Fruit fly (Drosophila melanogaster) whole organism, embryonic: ENCODE results near the gene CG43815.

ENCODE experiments used
- CG12299 ChIP-seq: fragments of 200-800 bp; sonication (Bioruptor generic); optimal IDR thresholded peaks from 2 replicates; lab custom pipeline; 2018; ENCODE audit warnings: missing biosample characterization, mild to moderate bottlenecking, missing genetic modification characterization
- CG1233 ChIP-seq: fragments of 200-800 bp; sonication (Bioruptor generic); optimal IDR thresholded peaks from 4 replicates; lab custom pipeline; 2018; ENCODE audit warnings: missing biosample characterization, mild to moderate bottlenecking, missing genetic modification characterization
- CG12391 ChIP-seq: fragments of 200-800 bp; sonication (Bioruptor generic); optimal IDR thresholded peaks from 3 replicates; lab custom pipeline; 2018; ENCODE audit warnings: missing biosample characterization, mild to moderate bottlenecking, missing genetic modification characterization, moderate library complexity
- CG13123 ChIP-seq: fragments of 200-800 bp; sonication (Bioruptor generic); optimal IDR thresholded peaks from 2 replicates; lab custom pipeline; 2016; ENCODE audit warnings: missing biosample characterization, missing genetic modification characterization
- CG13296 ChIP-seq: fragments of 200-800 bp; sonication (Bioruptor generic); optimal IDR thresholded peaks from 3 replicates; lab custom pipeline; 2018; ENCODE audit warnings: missing biosample characterization, mild to moderate bottlenecking, missing genetic modification characterization
- CG13424 ChIP-seq: fragments of 200-800 bp; sonication (Bioruptor generic); optimal IDR thresholded peaks from 2 replicates; lab custom pipeline; 2019; ENCODE audit warnings: missing biosample characterization, mild to moderate bottlenecking, missing genetic modification characterization, moderate library complexity
- CG13775 ChIP-seq: fragments of 200-800 bp; sonication (Bioruptor generic); optimal IDR thresholded peaks from 3 replicates; lab custom pipeline; 2017; ENCODE audit warnings: missing biosample characterization, mild to moderate bottlenecking, missing genetic modification characterization
- CG14710 ChIP-seq: fragments of 200-800 bp; sonication (Bioruptor generic); optimal IDR thresholded peaks from 3 replicates; lab custom pipeline; 2019; ENCODE audit warnings: missing biosample characterization, mild to moderate bottlenecking, missing genetic modification characterization, moderate library complexity
- CG15269 ChIP-seq: fragments of 200-800 bp; sonication (Bioruptor generic); optimal IDR thresholded peaks from 2 replicates; lab custom pipeline; 2018; ENCODE audit warnings: missing biosample characterization, mild to moderate bottlenecking, missing genetic modification characterization, moderate library complexity
- CG15479 ChIP-seq: fragments of 200-800 bp; sonication (Bioruptor generic); optimal IDR thresholded peaks from 3 replicates; lab custom pipeline; 2019; ENCODE audit warnings: missing biosample characterization, mild to moderate bottlenecking, missing genetic modification characterization, moderate library complexity
- CG17385 ChIP-seq: fragments of 200-800 bp; sonication (Bioruptor generic); optimal IDR thresholded peaks from 3 replicates; lab custom pipeline; 2018; ENCODE audit warnings: missing biosample characterization, mild to moderate bottlenecking, missing genetic modification characterization
- CG17802 ChIP-seq: fragments of 200-800 bp; sonication (Bioruptor generic); optimal IDR thresholded peaks from 2 replicates; lab custom pipeline; 2018; ENCODE audit warnings: missing biosample characterization, mild to moderate bottlenecking, missing genetic modification characterization, moderate library complexity
- CG18599 ChIP-seq: fragments of 200-800 bp; sonication (Bioruptor generic); optimal IDR thresholded peaks from 3 replicates; lab custom pipeline; 2017; ENCODE audit warnings: missing biosample characterization, missing genetic modification characterization, mild to moderate bottlenecking, moderate library complexity, missing genetic modification reagents
- CG31441 ChIP-seq: fragments of 200-800 bp; sonication (Bioruptor generic); IDR thresholded peaks from 2 replicates; pipeline ENCODE4 v1.3.6; 2022; ENCODE audit warnings: missing biosample characterization, missing genetic modification characterization
- CG32767 ChIP-seq: fragments of 200-800 bp; sonication (Bioruptor generic); IDR thresholded peaks from 2 replicates; pipeline ENCODE4 v1.3.6; 2022; ENCODE audit warnings: missing biosample characterization, missing genetic modification characterization
- CG33213 ChIP-seq: fragments of 200-800 bp; sonication (Bioruptor generic); optimal IDR thresholded peaks from 3 replicates; lab custom pipeline; 2016; ENCODE audit warnings: missing biosample characterization, missing genetic modification characterization
- CG3838 ChIP-seq: fragments of 200-800 bp; sonication (Bioruptor generic); optimal IDR thresholded peaks from 3 replicates; lab custom pipeline; 2016; ENCODE audit warnings: missing biosample characterization, missing genetic modification characterization
- CG3847 ChIP-seq: fragments of 200-800 bp; sonication (Bioruptor generic); IDR thresholded peaks from 2 replicates; pipeline ENCODE4 v1.3.6; 2022; ENCODE audit warnings: missing biosample characterization, missing genetic modification characterization
- CG4282 ChIP-seq: fragments of 200-800 bp; sonication (Bioruptor generic); optimal IDR thresholded peaks from 2 replicates; lab custom pipeline; 2016; ENCODE audit warnings: missing biosample characterization, missing genetic modification characterization
- CG4617 ChIP-seq: fragments of 200-800 bp; sonication (Bioruptor generic); optimal IDR thresholded peaks from 3 replicates; lab custom pipeline; 2016; ENCODE audit warnings: missing biosample characterization, missing genetic modification characterization, borderline replicate concordance
- CG4820 ChIP-seq: fragments of 200-800 bp; sonication (Bioruptor generic); optimal IDR thresholded peaks from 3 replicates; lab custom pipeline; 2016; ENCODE audit warnings: missing biosample characterization, missing genetic modification characterization
- CG6689 ChIP-seq: fragments of 200-800 bp; sonication (Bioruptor generic); IDR thresholded peaks from 2 replicates; pipeline ENCODE4 v1.3.6; 2022; ENCODE audit warnings: missing biosample characterization, missing genetic modification characterization
- CG7271 ChIP-seq: fragments of 200-800 bp; sonication (Bioruptor generic); optimal IDR thresholded peaks from 2 replicates; lab custom pipeline; 2018; ENCODE audit warnings: missing biosample characterization, mild to moderate bottlenecking, missing genetic modification characterization, moderate library complexity
- CG8290 ChIP-seq, 3 experiments: fragments of 200-800 bp; sonication (Bioruptor generic); optimal IDR thresholded peaks; 2 replicates each; lab custom pipeline; 2016 to 2019; ENCODE audit warnings: missing biosample characterization in 3 of 3, missing genetic modification characterization in 3 of 3, mild to moderate bottlenecking in 2 of 3, moderate library complexity in 1 of 3
- Deaf1 ChIP-seq: fragments of 200-800 bp; optimal IDR thresholded peaks from 3 replicates; lab custom pipeline; 2019; ENCODE audit warnings: missing biosample characterization, mild to moderate bottlenecking, missing genetic modification characterization, moderate library complexity
- Dip3 ChIP-seq: fragments of 200-800 bp; sonication (Bioruptor generic); optimal IDR thresholded peaks from 3 replicates; lab custom pipeline; 2016; ENCODE audit warnings: missing biosample characterization, missing genetic modification characterization
- Lpt ChIP-seq: fragments of >200 bp; optimal IDR thresholded peaks from 2 replicates; lab custom pipeline; 2018; ENCODE audit warnings: missing biosample characterization, missing genetic modification characterization
- NK7.1 ChIP-seq: fragments of 200-800 bp; sonication (Bioruptor generic); optimal IDR thresholded peaks from 3 replicates; lab custom pipeline; 2016; ENCODE audit warnings: missing biosample characterization, missing genetic modification characterization
- Nf-YC ChIP-seq: fragments of 200-800 bp; optimal IDR thresholded peaks from 3 replicates; lab custom pipeline; 2019; ENCODE audit warnings: missing biosample characterization, mild to moderate bottlenecking, missing genetic modification characterization, moderate library complexity
- Six4 ChIP-seq: fragments of 200-800 bp; sonication (Bioruptor generic); optimal IDR thresholded peaks from 2 replicates; lab custom pipeline; 2016; ENCODE audit warnings: missing biosample characterization, missing genetic modification characterization
- Sox100B ChIP-seq: fragments of 200-800 bp; sonication (Bioruptor generic); optimal IDR thresholded peaks from 3 replicates; lab custom pipeline; 2018; ENCODE audit warnings: missing biosample characterization, mild to moderate bottlenecking, missing genetic modification characterization
- Sry-δ ChIP-seq: fragments of 200-800 bp; sonication (Bioruptor generic); optimal IDR thresholded peaks from 2 replicates; lab custom pipeline; 2016; ENCODE audit warnings: missing biosample characterization, missing genetic modification characterization
- ac ChIP-seq: fragments of 200-800 bp; sonication (Bioruptor generic); optimal IDR thresholded peaks from 3 replicates; lab custom pipeline; 2017; ENCODE audit warnings: missing biosample characterization, mild to moderate bottlenecking, missing genetic modification characterization
- chif ChIP-seq, 2 experiments: fragments of 200-800 bp; sonication (Bioruptor generic); optimal IDR thresholded peaks; 3 replicates each; lab custom pipeline; 2016; ENCODE audit warnings: missing biosample characterization in 2 of 2, missing genetic modification characterization in 2 of 2
- her ChIP-seq: fragments of 200-800 bp; sonication (Bioruptor generic); optimal IDR thresholded peaks from 2 replicates; lab custom pipeline; 2016; ENCODE audit warnings: missing biosample characterization, missing genetic modification characterization
- insv ChIP-seq, 2 experiments: fragments of 200-800 bp; sonication (Bioruptor generic); optimal IDR thresholded peaks; 3 replicates each; lab custom pipeline; 2016 to 2018; ENCODE audit warnings: missing biosample characterization in 2 of 2, missing genetic modification characterization in 2 of 2
- jigr1 ChIP-seq: fragments of 200-800 bp; sonication (Bioruptor generic); IDR thresholded peaks from 3 replicates; pipeline ENCODE4 v1.3.6; 2022; ENCODE audit warnings: missing biosample characterization, missing genetic modification characterization
- jumu ChIP-seq: fragments of 200-800 bp; sonication (Bioruptor generic); optimal IDR thresholded peaks from 3 replicates; lab custom pipeline; 2016; ENCODE audit warnings: missing biosample characterization, missing genetic modification characterization
- klu ChIP-seq: fragments of 200-800 bp; sonication (Bioruptor generic); IDR thresholded peaks from 2 replicates; pipeline ENCODE4 v1.3.6; 2022; ENCODE audit warnings: missing biosample characterization, missing genetic modification characterization
- oc ChIP-seq: fragments of 200-800 bp; sonication (Bioruptor generic); optimal IDR thresholded peaks from 2 replicates; lab custom pipeline; 2018; ENCODE audit warnings: missing biosample characterization, mild to moderate bottlenecking, missing genetic modification characterization, moderate library complexity
- p53 ChIP-seq: fragments of 200-800 bp; sonication (Bioruptor generic); optimal IDR thresholded peaks from 2 replicates; lab custom pipeline; 2016; ENCODE audit warnings: missing biosample characterization, missing genetic modification characterization
- rib ChIP-seq: fragments of 200-800 bp; sonication (Bioruptor generic); IDR thresholded peaks from 2 replicates; pipeline ENCODE4 v1.3.6; 2022; ENCODE audit warnings: missing biosample characterization, missing genetic modification characterization
- scrt ChIP-seq: fragments of 200-800 bp; sonication (Bioruptor generic); optimal IDR thresholded peaks from 2 replicates; lab custom pipeline; 2018; ENCODE audit warnings: missing biosample characterization, mild to moderate bottlenecking, missing genetic modification characterization, moderate library complexity
- slou ChIP-seq: fragments of 200-800 bp; sonication (Bioruptor generic); optimal IDR thresholded peaks from 3 replicates; lab custom pipeline; 2016; ENCODE audit warnings: missing biosample characterization, missing genetic modification characterization
- sna ChIP-seq: fragments of 200-800 bp; sonication (Bioruptor generic); IDR thresholded peaks from 2 replicates; pipeline ENCODE4 v1.3.6; 2022; ENCODE audit warnings: missing biosample characterization, missing genetic modification characterization; ENCODE audit not compliant: partially characterized antibody
- tin ChIP-seq: fragments of 200-800 bp; sonication (Bioruptor generic); optimal IDR thresholded peaks from 3 replicates; lab custom pipeline; 2016; ENCODE audit warnings: missing biosample characterization, missing genetic modification characterization
- wek ChIP-seq: fragments of 200-800 bp; sonication (Bioruptor generic); optimal IDR thresholded peaks from 3 replicates; lab custom pipeline; 2018; ENCODE audit warnings: missing biosample characterization, mild to moderate bottlenecking, missing genetic modification characterization, moderate library complexity
- zf30C ChIP-seq: fragments of 200-800 bp; sonication (Bioruptor generic); optimal IDR thresholded peaks from 3 replicates; lab custom pipeline; 2018; ENCODE audit warnings: missing biosample characterization, mild to moderate bottlenecking, missing genetic modification characterization

Gene CG43815

DNA sequence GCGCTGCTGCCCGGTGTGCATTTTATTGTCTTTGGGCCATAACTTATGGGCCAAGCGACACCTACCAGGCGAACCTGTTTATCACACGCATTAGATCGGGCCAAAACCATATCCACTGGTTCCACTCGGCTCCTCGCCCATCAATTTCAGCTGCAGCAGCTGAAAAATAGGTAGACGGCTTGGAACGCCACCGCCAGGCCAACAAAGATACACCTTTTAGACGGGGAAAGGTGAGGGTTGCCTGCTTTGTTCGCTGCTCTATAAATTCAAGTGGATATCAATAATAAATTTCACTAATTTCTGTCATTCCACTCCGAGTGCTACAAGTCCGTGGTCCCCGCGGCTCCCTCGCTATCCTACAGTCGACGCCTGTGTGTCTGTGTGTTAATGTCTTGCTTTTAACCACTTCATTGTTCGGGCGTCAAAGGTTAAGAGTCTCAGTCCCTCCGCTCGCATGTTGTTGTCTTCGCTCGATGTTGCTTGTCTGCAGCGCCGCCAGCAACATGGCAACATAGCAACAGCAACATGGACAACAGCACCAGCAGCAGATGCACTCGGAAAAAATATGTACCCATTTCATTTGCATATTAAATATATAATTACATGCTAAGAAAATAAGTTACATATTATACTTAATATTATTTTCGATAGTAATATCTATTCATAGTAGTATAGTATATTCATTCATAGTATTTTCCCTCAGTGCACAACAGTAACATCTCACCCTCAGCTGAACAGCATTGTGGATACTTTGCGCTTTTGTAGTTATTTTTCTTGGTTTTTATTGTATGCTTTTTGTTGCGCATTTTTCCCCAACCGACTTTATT, 12.1 kb downstream of the CG43815 start (continued):
- TF ChIP-seq NK7.1 (GFP tag; lab: Kevin White, UChicago) (no peak), Six4 (GFP tag; lab: Kevin White, UChicago) (peak; percentile 79), rib (GFP tag; lab: Robert Waterston, UW) (no peak), wek (GFP tag; lab: Kevin White, UChicago) (no peak), Lpt (no peak), CG7271 (tag; lab: Kevin White, UChicago) (peak; percentile 70), Deaf1 (tag; lab: Kevin White, UChicago) (peak; percentile 49), CG33213 (GFP tag; lab: Kevin White, UChicago) (no peak), CG17385 (GFP tag; lab: Kevin White, UChicago) (peak; percentile 75), CG4617 (GFP tag; lab: Kevin White, UChicago) (no peak), jumu (GFP tag; lab: Kevin White, UChicago) (no peak), CG15479 (GFP tag; lab: Kevin White, UChicago) (no peak), CG32767 (GFP tag; lab: Robert Waterston, UW) (peak; percentile 61; the same call in 1 of the 2 replicates), Nf-YC (tag; lab: Kevin White, UChicago) (no peak), p53 (GFP tag; lab: Kevin White, UChicago) (no peak), chif (GFP tag; optimal IDR thresholded peaks at IDR 0.05; lab: Kevin White, UChicago) (peak in 1 of 2 experiments; percentile 30), CG6689 (GFP tag; lab: Robert Waterston, UW) (peak; percentile 92), CG13123 (GFP tag; lab: Kevin White, UChicago) (peak; percentile 50), tin (GFP tag; lab: Kevin White, UChicago) (peak; percentile 82), Dip3 (GFP tag; lab: Kevin White, UChicago) (no peak), CG13775 (GFP tag; lab: Kevin White, UChicago) (peak; percentile 78), CG15269 (tag; lab: Kevin White, UChicago) (peak; percentile 80), CG17802 (peak; percentile 9), oc (tag; lab: Kevin White, UChicago) (peak; percentile 74), Sox100B (GFP tag; lab: Kevin White, UChicago) (peak; percentile 87), CG4282 (GFP tag; lab: Kevin White, UChicago) (no peak), Sry-δ (GFP tag; lab: Kevin White, UChicago) (no peak), CG12299 (tag; lab: Kevin White, UChicago) (peak; percentile 34), insv (GFP tag; optimal IDR thresholded peaks at IDR 0.05; lab: Kevin White, UChicago) (no peak), zf30C (GFP tag; lab: Kevin White, UChicago) (peak; percentile 88), CG31441 (GFP tag; lab: Robert Waterston, UW) (peak; percentile 92), jigr1 (0 out of 3 replicates have a peak, but pooled peaks have one; percentile 8), CG13296 (peak; percentile 46), her (GFP tag; lab: Kevin White, UChicago) (no peak), CG12391 (tag; lab: Kevin White, UChicago) (peak; percentile 92), CG3847 (GFP tag; lab: Robert Waterston, UW) (peak; percentile 31; the same call in 1 of the 2 replicates), slou (GFP tag; lab: Kevin White, UChicago) (peak; percentile 43), sna (GFP tag; lab: Robert Waterston, UW) (no peak), scrt (GFP tag; lab: Kevin White, UChicago) (peak; percentile 27), CG14710 (tag; lab: Kevin White, UChicago) (peak; percentile 93), CG1233 (GFP tag; lab: Kevin White, UChicago) (peak; percentile 82), CG13424 (tag; lab: Kevin White, UChicago) (peak; percentile 88), CG18599 (peak; percentile 66), CG3838 (GFP tag; lab: Kevin White, UChicago) (peak; percentile 39), CG4820 (GFP tag; lab: Kevin White, UChicago) (peak; percentile 76), ac (GFP tag; lab: Kevin White, UChicago) (peak; percentile 99), klu (GFP tag; lab: Robert Waterston, UW) (peak; percentile 50), CG8290 (GFP tag; optimal IDR thresholded peaks at IDR 0.05; lab: Kevin White, UChicago) (peak; percentile 79), CG8290 (tag; optimal IDR thresholded peaks at IDR 0.05; lab: Kevin White, UChicago) (peak in 1 of 2 experiments; percentile 51)
